Fruit fly (Drosophila melanogaster): Measurements from ENCODE around the gene GckIII.

The GckIII gene

dm6 chr3R:17078961-17079858, 6.1 kb upstream of the GckIII start:
- TF ChIP-seq Hr83 (GFP tag; optimal IDR thresholded peaks at IDR 0.05; ENCODE audit: poor library complexity, severe bottlenecking), result peak; percentile 56
- peak in 1 of 2 experiments; percentile 0 for TF ChIP-seq foxo (GFP tag; optimal IDR thresholded peaks at IDR 0.05)
- TF ChIP-seq Rel (GFP tag; optimal IDR thresholded peaks at IDR 0.05), result peak; percentile 39
- TF ChIP-seq Rel (tag; optimal IDR thresholded peaks at IDR 0.05), result peak; percentile 97
- no peak for TF ChIP-seq Dfd (GFP tag; optimal IDR thresholded peaks at IDR 0.05)

DNA sequence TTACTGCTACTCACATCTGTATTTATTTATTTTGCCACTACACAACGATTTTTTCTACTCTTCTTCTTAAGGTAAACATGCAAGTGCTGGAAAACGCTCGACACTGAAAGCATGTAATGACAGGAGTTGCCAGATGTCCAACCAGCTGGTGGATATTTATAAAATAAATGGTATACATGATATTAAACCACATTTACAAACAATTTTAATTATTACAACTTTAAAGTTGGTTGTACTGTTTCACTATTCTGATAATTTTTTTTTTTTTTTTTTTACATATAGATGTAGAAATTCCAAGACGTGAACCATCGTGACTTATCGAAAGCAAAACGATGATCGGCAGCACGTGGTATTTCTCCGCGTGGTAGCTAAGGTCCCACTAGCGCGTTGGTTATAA, 5.5 kb upstream of the GckIII start, which contains the start of the genes Keap1 and kuk:
TSS of gene Keap1 (minus strand) at position 87 of the 397 bp plus-strand sequence.
TSS of gene kuk (plus strand) at position 386 of the 397 bp plus-strand sequence.
- no peak for TF ChIP-seq N (GFP tag; optimal IDR thresholded peaks at IDR 0.05)
- TF ChIP-seq CG9705 (GFP tag; optimal IDR thresholded peaks at IDR 0.05), result no peak
- peak; percentile 87 for TF ChIP-seq brk (GFP tag; optimal IDR thresholded peaks at IDR 0.05)
- no peak for TF ChIP-seq CrebA (GFP tag; optimal IDR thresholded peaks at IDR 0.05; ENCODE audit: borderline replicate concordance)
- TF ChIP-seq rgr (GFP tag; optimal IDR thresholded peaks at IDR 0.05), result peak; percentile 82
- no peak for TF ChIP-seq GATAd (GFP tag; optimal IDR thresholded peaks at IDR 0.05)
- peak; percentile 82 for TF ChIP-seq h (GFP tag; optimal IDR thresholded peaks at IDR 0.05)
- no peak for TF ChIP-seq Dif (GFP tag; optimal IDR thresholded peaks at IDR 0.05; ENCODE audit: partially characterized antibody)
- TF ChIP-seq Mio (GFP tag; optimal IDR thresholded peaks at IDR 0.05), result no peak
- no peak for TF ChIP-seq woc (GFP tag; optimal IDR thresholded peaks at IDR 0.05)
- peak; percentile 76 for TF ChIP-seq dsf (GFP tag; optimal IDR thresholded peaks at IDR 0.05; ENCODE audit: borderline replicate concordance)
- TF ChIP-seq CG32264 (GFP tag; optimal IDR thresholded peaks at IDR 0.05), result no peak
- no peak for TF ChIP-seq tai (GFP tag; optimal IDR thresholded peaks at IDR 0.05)
- peak; percentile 48 for TF ChIP-seq HLH106 (tag; optimal IDR thresholded peaks at IDR 0.05)
- no peak for TF ChIP-seq Rel (GFP tag; optimal IDR thresholded peaks at IDR 0.05)
- peak; percentile 38 for TF ChIP-seq Rel (tag; optimal IDR thresholded peaks at IDR 0.05)
- TF ChIP-seq fru (GFP tag; optimal IDR thresholded peaks at IDR 0.05), result peak; percentile 71
- TF ChIP-seq Myc (optimal IDR thresholded peaks at IDR 0.05), result peak; percentile 55
- TF ChIP-seq psq (GFP tag; optimal IDR thresholded peaks at IDR 0.05), result peak; percentile 45
- TF ChIP-seq ey (GFP tag; optimal IDR thresholded peaks at IDR 0.05), result peak; percentile 61
- peak; percentile 36 for TF ChIP-seq dmrt93B (GFP tag; optimal IDR thresholded peaks at IDR 0.05)
- TF ChIP-seq Sp1 (GFP tag; optimal IDR thresholded peaks at IDR 0.05), result peak; percentile 39
- TF ChIP-seq usp (GFP tag; optimal IDR thresholded peaks at IDR 0.05), result no peak
- TF ChIP-seq br (GFP tag; optimal IDR thresholded peaks at IDR 0.05), result peak; percentile 71
- peak; percentile 72 for TF ChIP-seq sv (GFP tag; optimal IDR thresholded peaks at IDR 0.05)
- no peak for TF ChIP-seq pan (optimal IDR thresholded peaks at IDR 0.05)
- TF ChIP-seq jim (GFP tag; optimal IDR thresholded peaks at IDR 0.05), result no peak
- peak; percentile 85 for TF ChIP-seq Jra (GFP tag; optimal IDR thresholded peaks at IDR 0.05)
- no peak for TF ChIP-seq Hr78 (GFP tag; optimal IDR thresholded peaks at IDR 0.05)
- TF ChIP-seq Abd-B (GFP tag; optimal IDR thresholded peaks at IDR 0.05), result no peak
- TF ChIP-seq lola (GFP tag; optimal IDR thresholded peaks at IDR 0.05), result no peak
- TF ChIP-seq Dfd (GFP tag; optimal IDR thresholded peaks at IDR 0.05), result no peak
- TF ChIP-seq Hnf4 (GFP tag; optimal IDR thresholded peaks at IDR 0.05), result peak; percentile 92
- peak in 1 of 2 experiments; percentile 73 for TF ChIP-seq foxo (GFP tag; optimal IDR thresholded peaks at IDR 0.05)
- TF ChIP-seq Vsx2 (GFP tag; optimal IDR thresholded peaks at IDR 0.05; ENCODE audit: partially characterized antibody), result no peak
- no peak for TF ChIP-seq dl (GFP tag; optimal IDR thresholded peaks at IDR 0.05; ENCODE audit: insufficient read depth in 1 of 2, partially characterized antibody in 2 of 2)
- peak; percentile 6 for TF ChIP-seq sage (GFP tag; optimal IDR thresholded peaks at IDR 0.05)
- TF ChIP-seq OdsH (GFP tag; optimal IDR thresholded peaks at IDR 0.05), result peak; percentile 52
- TF ChIP-seq Hr83 (GFP tag; optimal IDR thresholded peaks at IDR 0.05; ENCODE audit: poor library complexity, severe bottlenecking), result peak; percentile 94

All from whole organism, wandering third instar larva.